Worm (Caenorhabditis elegans) whole organism, L3 larva: ENCODE data around the gene C15F1.2.

Source experiments
- ceh-16 ChIP-seq: sonication (generic microtip); optimal IDR thresholded peaks from 2 replicates; lab custom pipeline; 2017; ENCODE audit warnings: missing biosample characterization, missing genetic modification characterization
- ceh-82 ChIP-seq: fragments of 150-350 bp; optimal IDR thresholded peaks from 2 replicates; lab custom pipeline; 2014; ENCODE audit warnings: missing biosample characterization, missing genetic modification characterization
- elt-3 ChIP-seq, 3 experiments: fragments of 150-350 bp in 1 of 3; sonication (generic microtip) in 2 of 3; optimal IDR thresholded peaks; 2 replicates in 2 of 3; 4 replicates in 1 of 3; lab custom pipeline; 2014 to 2017; ENCODE audit warnings: missing biosample characterization in 3 of 3, missing genetic modification characterization in 3 of 3
- lin-39 ChIP-seq: fragments of 150-350 bp; optimal IDR thresholded peaks from 2 replicates; lab custom pipeline; 2018; ENCODE audit warnings: missing biosample characterization, missing genetic modification reagents, missing genetic modification characterization
- nhr-12 ChIP-seq: fragments of 150-350 bp; optimal IDR thresholded peaks from 2 replicates; lab custom pipeline; 2014; ENCODE audit warnings: missing biosample characterization, missing genetic modification characterization
- nhr-76 ChIP-seq: fragments of 150-350 bp; sonication (generic microtip); optimal IDR thresholded peaks from 5 replicates; lab custom pipeline; 2014; ENCODE audit warnings: missing biosample characterization, missing genetic modification characterization
- sea-2 ChIP-seq: fragments of 150-350 bp; sonication (generic microtip); optimal IDR thresholded peaks from 4 replicates; lab custom pipeline; 2014; ENCODE audit warnings: missing biosample characterization, missing genetic modification reagents, missing genetic modification characterization
- ztf-11 ChIP-seq: fragments of 150-350 bp; optimal IDR thresholded peaks from 2 replicates; lab custom pipeline; 2014; ENCODE audit warnings: missing biosample characterization, missing genetic modification characterization
- ztf-4 ChIP-seq: fragments of 150-350 bp; optimal IDR thresholded peaks from 2 replicates; lab custom pipeline; 2014; ENCODE audit warnings: missing biosample characterization, missing genetic modification characterization

DNA sequence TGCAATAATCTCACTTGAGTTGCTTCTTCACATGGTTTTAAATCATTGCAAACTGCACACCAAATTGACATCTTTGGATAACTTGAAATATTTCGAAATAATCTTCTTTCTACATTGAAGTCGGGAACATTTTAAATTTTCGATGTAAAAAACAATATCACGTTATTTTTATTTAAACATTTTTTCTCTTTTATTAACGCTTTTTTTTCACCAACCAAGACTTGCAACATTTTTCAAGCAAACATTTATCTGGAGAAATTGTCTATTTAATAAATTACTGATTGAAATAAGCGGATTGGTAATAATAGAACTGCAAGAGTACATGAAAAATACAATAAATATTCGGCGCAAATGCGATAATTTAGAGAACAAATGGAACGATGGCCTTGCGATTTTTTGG is 9.2 kb upstream of the C15F1.2 start, which contains the start of gene C15F1.5:
- TF ChIP-seq ceh-16 (tag; lab: Kevin White, UChicago) (no peak), nhr-76 (tag; lab: Kevin White, UChicago) (no peak), sea-2 (GFP tag; lab: Kevin White, UChicago) (no peak), elt-3 (tag; optimal IDR thresholded peaks at IDR 0.05; lab: Kevin White, UChicago) (no peak), lin-39 (tag; lab: Kevin White, UChicago) (no peak), ztf-4 (no peak), ceh-82 (no peak), ztf-11 (no peak), nhr-12 (tag; lab: Kevin White, UChicago) (no peak)
